Fruit fly (Drosophila melanogaster): Measurements from ENCODE around the gene CG32486.

DNA sequence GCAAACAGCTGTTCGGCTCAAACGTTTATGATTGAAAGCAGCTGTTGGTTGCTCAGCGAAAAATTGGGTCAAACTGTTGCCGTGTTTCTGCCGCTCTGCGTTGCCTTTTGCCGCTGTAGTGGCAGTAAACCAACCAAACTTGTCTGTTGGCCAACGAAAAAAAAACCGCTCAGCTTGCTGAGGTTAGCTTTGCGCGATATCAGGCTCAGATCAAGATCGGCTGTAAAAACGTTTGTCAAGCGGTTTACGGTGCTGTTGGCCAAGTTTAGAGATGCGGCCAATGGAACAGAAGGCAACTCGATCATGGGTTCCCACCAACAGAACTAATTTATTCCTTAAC is 8.5 kb upstream of the CG32486 start:
- TF ChIP-seq CG4854 (GFP tag; optimal IDR thresholded peaks at IDR 0.05) (no peak), run (tag; optimal IDR thresholded peaks at IDR 0.05) (no peak), nmo (GFP tag; optimal IDR thresholded peaks at IDR 0.05) (no peak), usp (GFP tag; optimal IDR thresholded peaks at IDR 0.05) (no peak), CHES-1-like (GFP tag; optimal IDR thresholded peaks at IDR 0.05) (no peak), NfI (GFP tag; optimal IDR thresholded peaks at IDR 0.05) (no peak), Abd-B (GFP tag; optimal IDR thresholded peaks at IDR 0.05) (no peak), CG10366 (GFP tag; IDR thresholded peaks at IDR 0.05) (no peak), CG10267 (tag; optimal IDR thresholded peaks at IDR 0.05) (no peak), NFAT (GFP tag; IDR thresholded peaks at IDR 0.05) (no peak)

All from whole organism, embryonic.